Fruit fly (Drosophila melanogaster): Measurements from ENCODE around the gene Sgt1.

Sgt1 gene

DNA sequence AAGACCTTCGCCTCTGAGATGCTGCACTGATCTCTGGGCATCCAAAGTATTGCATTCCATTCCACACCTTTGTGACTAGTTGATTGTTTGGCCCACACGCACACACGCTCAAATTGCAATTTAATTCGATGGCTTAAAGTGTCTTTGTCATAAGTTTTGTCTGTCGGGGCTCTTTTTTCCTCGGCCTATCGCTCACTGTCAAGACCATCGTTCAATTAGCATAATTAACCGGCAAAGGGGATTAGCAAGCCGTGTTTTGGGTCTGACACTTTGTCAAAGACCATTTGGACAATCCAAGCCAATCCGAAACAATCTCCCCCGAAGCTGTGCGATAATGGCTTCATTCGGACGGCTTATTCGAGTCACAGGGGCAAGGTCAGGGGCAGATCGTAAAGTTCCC lies 50.7 kb downstream of the Sgt1 start:
- TF ChIP-seq CG15336 (GFP tag; IDR thresholded peaks at IDR 0.05) (no peak), Hr4 (GFP tag; optimal IDR thresholded peaks at IDR 0.05) (no peak), pdm3 (GFP tag; optimal IDR thresholded peaks at IDR 0.05) (no peak), CG4318 (GFP tag; optimal IDR thresholded peaks at IDR 0.05) (no peak)
